Worm (Caenorhabditis elegans): ENCODE data around the gene ref-2.
A peak's percentile ranks its signal among the peaks of the same experiment; 100 is the strongest.

ref-2 gene

DNA sequence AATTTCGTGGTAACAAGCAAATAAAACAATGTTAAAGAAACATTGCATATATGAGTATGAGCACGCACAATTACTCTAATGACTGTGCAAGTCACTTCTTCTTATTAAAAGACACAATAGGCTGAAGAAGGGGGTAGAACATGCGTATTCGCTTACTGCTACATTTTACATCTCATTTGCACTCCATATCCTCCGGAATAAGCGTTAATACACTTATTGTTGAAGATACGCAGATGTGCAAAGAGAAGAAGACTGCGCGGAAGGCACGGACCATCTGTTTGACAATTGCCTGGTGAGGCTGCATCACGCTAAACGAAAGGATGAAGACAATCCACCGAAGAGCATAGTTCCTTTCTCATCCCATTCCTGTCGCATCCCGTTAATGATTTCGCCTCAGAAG lies 31.2 kb upstream of the ref-2 start:
- TF ChIP-seq madf-3 (GFP tag; IDR thresholded peaks at IDR 0.05): no peak
- no peak for TF ChIP-seq hlh-12 (tag; optimal IDR thresholded peaks at IDR 0.05)
- TF ChIP-seq somi-1 (GFP tag; optimal IDR thresholded peaks at IDR 0.05): no peak
- no peak for TF ChIP-seq Y56A3A.18 (GFP tag; IDR thresholded peaks at IDR 0.05)
- no peak for TF ChIP-seq snpc-3.4 (tag; optimal IDR thresholded peaks at IDR 0.05)

DNA sequence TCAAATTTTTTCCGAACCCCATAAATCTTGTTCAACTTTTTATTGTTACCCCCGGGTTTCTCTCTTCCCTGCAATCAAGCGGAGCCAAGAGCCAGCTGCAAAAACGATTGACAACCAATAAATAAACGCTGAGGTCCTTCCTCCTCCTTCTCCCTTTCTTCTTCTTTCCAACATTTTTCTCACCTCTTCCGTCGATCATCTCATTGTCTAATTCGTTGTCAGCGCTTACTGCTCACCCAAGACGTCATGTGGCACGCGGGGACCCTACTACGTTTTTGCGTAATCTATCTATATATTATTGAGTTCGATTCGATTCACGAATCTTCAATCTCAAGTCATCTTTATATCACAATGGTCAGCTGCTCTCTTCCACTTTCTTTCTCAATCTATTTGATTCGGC lies 28.6 kb upstream of the ref-2 start:
- TF ChIP-seq egl-18 (GFP tag; IDR thresholded peaks at IDR 0.05) (no peak), lsy-27 (tag; optimal IDR thresholded peaks at IDR 0.05; ENCODE audit: borderline replicate concordance, insufficient read depth) (no peak)

DNA sequence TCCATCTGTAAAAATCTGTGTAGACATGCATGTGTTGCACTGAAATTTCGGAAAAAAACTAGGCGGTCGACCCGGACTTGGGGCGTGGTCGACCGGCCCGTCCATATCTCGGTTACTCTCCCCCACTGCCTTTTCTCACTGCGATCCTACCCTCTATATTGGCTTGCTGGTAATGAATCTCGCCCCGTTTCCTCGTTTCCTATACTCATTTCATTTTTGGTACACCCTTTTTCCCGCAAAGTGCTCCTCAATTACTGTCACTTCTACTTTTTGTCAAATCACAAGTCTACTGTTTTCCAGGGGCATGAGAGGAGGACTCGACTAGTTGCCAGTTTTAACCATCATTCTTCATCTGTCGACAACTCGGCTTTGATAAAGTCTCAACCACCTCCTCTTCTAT lies 25.1 kb upstream of the ref-2 start, which contains the start of gene K09F5.6:
Gene K09F5.6, plus strand, starts transcription at position 301 of the 400 bp plus-strand sequence.
- TF ChIP-seq nfya-2 (GFP tag; IDR thresholded peaks at IDR 0.05) (no peak), aptf-2 (GFP tag; conservative IDR thresholded peaks at IDR 0.05) (no peak), lin-26 (GFP tag; IDR thresholded peaks at IDR 0.05) (no peak), egrh-3 (GFP tag; IDR thresholded peaks at IDR 0.05) (no peak), ztf-25 (GFP tag; IDR thresholded peaks at IDR 0.05) (0 out of 2 replicates have a peak, but pooled peaks have one; percentile 49)

DNA sequence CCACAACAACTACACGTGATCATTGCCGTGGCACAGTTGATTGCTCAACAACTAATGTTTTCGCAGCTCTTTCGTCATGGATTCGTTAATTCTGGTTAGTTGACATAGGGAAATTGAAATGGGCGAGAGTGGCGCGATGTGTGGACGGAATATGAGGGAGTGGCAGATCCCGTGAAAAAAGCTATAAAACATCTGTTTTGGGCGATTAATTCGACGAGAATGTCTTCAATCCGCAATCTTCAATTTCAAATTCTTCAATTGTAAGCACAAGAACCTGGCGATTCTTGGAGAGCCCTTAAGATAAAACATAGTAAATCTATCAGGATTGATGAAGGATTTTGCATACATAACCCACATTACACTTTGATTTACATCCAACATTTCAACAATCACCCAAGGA lies 23.5 kb upstream of the ref-2 start:
- TF ChIP-seq ets-4 (GFP tag; optimal IDR thresholded peaks at IDR 0.05): no peak
- no peak for TF ChIP-seq gei-17 (GFP tag; optimal IDR thresholded peaks at IDR 0.05)
- no peak for TF ChIP-seq madf-3 (GFP tag; IDR thresholded peaks at IDR 0.05)
- TF ChIP-seq nhr-179 (tag; optimal IDR thresholded peaks at IDR 0.05): no peak
- no peak for TF ChIP-seq Y56A3A.18 (GFP tag; IDR thresholded peaks at IDR 0.05)
- no peak for TF ChIP-seq xnd-1 (tag; optimal IDR thresholded peaks at IDR 0.05)
- TF ChIP-seq hmg-1.2 (GFP tag; IDR thresholded peaks at IDR 0.05): no peak
- TF ChIP-seq Y79H2A.3 (GFP tag; conservative IDR thresholded peaks at IDR 0.05): no peak
- TF ChIP-seq chd-7 (tag; optimal IDR thresholded peaks at IDR 0.05): no peak
- no peak for TF ChIP-seq F22D6.2 (tag; optimal IDR thresholded peaks at IDR 0.05)
- TF ChIP-seq B0019.2 (GFP tag; conservative IDR thresholded peaks at IDR 0.05): no peak
- no peak for TF ChIP-seq snpc-4 (GFP tag; optimal IDR thresholded peaks at IDR 0.05)
- no peak for TF ChIP-seq snpc-4 (tag; optimal IDR thresholded peaks at IDR 0.05)
- no peak for TF ChIP-seq ekl-4 (GFP tag; IDR thresholded peaks at IDR 0.05)
- TF ChIP-seq him-1 (tag; optimal IDR thresholded peaks at IDR 0.05): no peak
- TF ChIP-seq attf-5 (GFP tag; optimal IDR thresholded peaks at IDR 0.05): no peak
- no peak for TF ChIP-seq akir-1 (GFP tag; optimal IDR thresholded peaks at IDR 0.05)
- no peak for TF ChIP-seq F39B2.1 (GFP tag; IDR thresholded peaks at IDR 0.05)
- TF ChIP-seq T07F8.4 (tag; optimal IDR thresholded peaks at IDR 0.05): no peak

DNA sequence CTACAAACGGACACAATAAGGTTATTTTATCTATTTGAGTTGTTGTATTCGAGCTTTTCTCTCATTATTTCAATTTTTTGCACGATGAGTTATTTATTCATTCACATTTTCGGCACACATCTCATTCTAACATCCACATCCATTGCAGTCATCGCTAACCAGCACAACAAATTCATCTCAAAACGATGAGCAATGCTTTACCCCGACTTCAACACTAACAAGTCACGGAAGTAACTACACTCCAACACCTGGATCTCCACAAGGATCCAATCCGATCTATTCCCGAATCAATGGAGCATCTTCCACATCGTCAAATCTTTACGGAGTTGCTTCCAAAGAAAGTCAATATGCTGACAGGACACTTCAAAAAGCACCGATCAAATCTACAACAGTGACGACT lies 19.9 kb upstream of the ref-2 start:
- TF ChIP-seq C06A6.2 (GFP tag; conservative IDR thresholded peaks at IDR 0.05): no peak
- TF ChIP-seq ztf-22 (GFP tag; optimal IDR thresholded peaks at IDR 0.05): no peak
- no peak for TF ChIP-seq attf-3 (GFP tag; conservative IDR thresholded peaks at IDR 0.05)
- no peak for TF ChIP-seq zfh-2 (GFP tag; conservative IDR thresholded peaks at IDR 0.05)
- TF ChIP-seq unc-62 (GFP tag; optimal IDR thresholded peaks at IDR 0.05): no peak
- no peak for TF ChIP-seq bed-1 (GFP tag; IDR thresholded peaks at IDR 0.05)
- TF ChIP-seq mes-4 (tag; optimal IDR thresholded peaks at IDR 0.05): no peak
- TF ChIP-seq snpc-1.3 (tag; optimal IDR thresholded peaks at IDR 0.05; ENCODE audit: insufficient read depth): no peak
- TF ChIP-seq atf-7 (tag; optimal IDR thresholded peaks at IDR 0.05): no peak
- no peak for TF ChIP-seq snpc-1.1 (tag; optimal IDR thresholded peaks at IDR 0.05; ENCODE audit: insufficient read depth)
- TF ChIP-seq lsl-1 (GFP tag; optimal IDR thresholded peaks at IDR 0.05): no peak
- TF ChIP-seq ceh-40 (GFP tag; IDR thresholded peaks at IDR 0.05): no peak
- TF ChIP-seq sea-2 (GFP tag; IDR thresholded peaks at IDR 0.05): no peak
